Fruit fly (Drosophila melanogaster): ENCODE data around the gene Cpr35B.

The Cpr35B gene

dm6 chr2L:14462644-14463394 is 37.8 kb upstream of the Cpr35B start (continued):
- TF ChIP-seq fd64A (GFP tag; optimal IDR thresholded peaks at IDR 0.05) (peak; percentile 79), gt (GFP tag; IDR thresholded peaks at IDR 0.05) (no peak), Sin3A (optimal IDR thresholded peaks at IDR 0.05) (no peak), CG11723 (GFP tag; optimal IDR thresholded peaks at IDR 0.05) (peak; percentile 23), disco-r (GFP tag; optimal IDR thresholded peaks at IDR 0.05) (no peak), tin (GFP tag; optimal IDR thresholded peaks at IDR 0.05) (peak; percentile 75), Awh (GFP tag; IDR thresholded peaks at IDR 0.05) (peak; percentile 93), CG4424 (GFP tag; optimal IDR thresholded peaks at IDR 0.05) (peak; percentile 85), CG17912 (GFP tag; optimal IDR thresholded peaks at IDR 0.05) (no peak), CkIIα-i1 (GFP tag; IDR thresholded peaks at IDR 0.05) (no peak), tgo (GFP tag; IDR thresholded peaks at IDR 0.05) (no peak), Aef1 (GFP tag; IDR thresholded peaks at IDR 0.05) (no peak), Tbp (GFP tag; optimal IDR thresholded peaks at IDR 0.05) (no peak), CG2116 (GFP tag; optimal IDR thresholded peaks at IDR 0.05) (no peak), CG10959 (GFP tag; IDR thresholded peaks at IDR 0.05) (0 out of 2 replicates have a peak, but pooled peaks have one; percentile 10), ems (GFP tag; optimal IDR thresholded peaks at IDR 0.05) (peak; percentile 48), sima (GFP tag; optimal IDR thresholded peaks at IDR 0.05) (no peak), CG13296 (GFP tag; optimal IDR thresholded peaks at IDR 0.05) (peak; percentile 32), Ets65A (GFP tag) (no peak), CG5953 (GFP tag; IDR thresholded peaks at IDR 0.05) (peak; percentile 55; the same call in 1 of the 2 replicates), Gug (GFP tag; IDR thresholded peaks at IDR 0.05) (peak; percentile 34; the same call in 2 of the 4 replicates), Stat92E (GFP tag; optimal IDR thresholded peaks at IDR 0.05) (no peak), CG16863 (GFP tag; optimal IDR thresholded peaks at IDR 0.05) (no peak), CG3838 (GFP tag; optimal IDR thresholded peaks at IDR 0.05) (no peak), jing (GFP tag; optimal IDR thresholded peaks at IDR 0.05) (peak; percentile 37), grau (tag; optimal IDR thresholded peaks at IDR 0.05) (peak; percentile 76), peb (GFP tag; IDR thresholded peaks at IDR 0.05) (no peak; the same call in none of the 2 replicates), mirr (GFP tag; optimal IDR thresholded peaks at IDR 0.05) (no peak), B-H2 (GFP tag; optimal IDR thresholded peaks at IDR 0.05) (no peak), Dip2 (GFP tag; IDR thresholded peaks at IDR 0.05) (no peak), CG18011 (GFP tag; optimal IDR thresholded peaks at IDR 0.05) (no peak), Bgb (GFP tag; IDR thresholded peaks at IDR 0.05; ENCODE audit: partially characterized antibody) (no peak), CG7372 (GFP tag; IDR thresholded peaks at IDR 0.05) (peak; percentile 53), CG3163 (GFP tag; optimal IDR thresholded peaks at IDR 0.05) (no peak), CG17568 (GFP tag; optimal IDR thresholded peaks at IDR 0.05) (peak; percentile 50), seq (GFP tag; IDR thresholded peaks at IDR 0.05) (no peak), CG11085 (GFP tag; IDR thresholded peaks at IDR 0.05) (no peak), E2f1 (GFP tag; IDR thresholded peaks at IDR 0.05) (peak; percentile 77), CG4328 (GFP tag; optimal IDR thresholded peaks at IDR 0.05) (peak; percentile 22), Kr (GFP tag; optimal IDR thresholded peaks at IDR 0.05) (no peak), grn (GFP tag; optimal IDR thresholded peaks at IDR 0.05) (peak; percentile 14), CG11560 (tag; IDR thresholded peaks at IDR 0.05) (no peak), Atf-2 (GFP tag; optimal IDR thresholded peaks at IDR 0.05) (no peak), CG5245 (GFP tag; optimal IDR thresholded peaks at IDR 0.05) (no peak), CG17612 (GFP tag; IDR thresholded peaks at IDR 0.05) (no peak), CG10366 (GFP tag; IDR thresholded peaks at IDR 0.05) (peak; percentile 39; the same call in 1 of the 2 replicates), lmd (GFP tag; IDR thresholded peaks at IDR 0.05) (peak; percentile 17; the same call in 1 of the 2 replicates), Asciz (GFP tag; optimal IDR thresholded peaks at IDR 0.05) (peak; percentile 85), CG6654 (GFP tag; optimal IDR thresholded peaks at IDR 0.05) (peak; percentile 56), Dll (GFP tag; IDR thresholded peaks at IDR 0.05; ENCODE audit: partially characterized antibody) (no peak), CG3065 (GFP tag; optimal IDR thresholded peaks at IDR 0.05) (no peak)

Measured in whole organism, embryonic.